Fruit fly (Drosophila melanogaster) whole organism, embryonic: ENCODE data around the gene Or85a.

Experiments
- ATbp ChIP-seq: fragments of 200-800 bp; sonication (Bioruptor generic); optimal IDR thresholded peaks from 2 replicates; lab custom pipeline; 2017; ENCODE audit warnings: missing biosample characterization, mild to moderate bottlenecking, missing genetic modification characterization, missing genetic modification reagents
- Atf6 ChIP-seq: fragments of 200-800 bp; sonication (Bioruptor generic); IDR thresholded peaks from 2 replicates; pipeline ENCODE4 v1.3.6; 2022; ENCODE audit warnings: missing biosample characterization, missing genetic modification characterization
- CG11456 ChIP-seq: fragments of 200-800 bp; sonication (Bioruptor generic); IDR thresholded peaks from 3 replicates; pipeline ENCODE4 v1.3.6; 2022; ENCODE audit warnings: missing biosample characterization, missing genetic modification characterization
- CG14860 ChIP-seq: fragments of 200-800 bp; sonication (Bioruptor generic); IDR thresholded peaks from 3 replicates; pipeline ENCODE4 v1.3.6; 2022; ENCODE audit warnings: missing biosample characterization, missing genetic modification characterization; ENCODE audit not compliant: partially characterized antibody
- CG1647 ChIP-seq: fragments of 200-800 bp; sonication (Bioruptor generic); optimal IDR thresholded peaks from 3 replicates; lab custom pipeline; 2016; ENCODE audit warnings: missing biosample characterization, missing genetic modification characterization
- CG16779 ChIP-seq: fragments of 200-800 bp; sonication (Bioruptor generic); IDR thresholded peaks from 2 replicates; pipeline ENCODE4 v1.3.6; 2022; ENCODE audit warnings: missing biosample characterization, missing genetic modification characterization
- CG17186 ChIP-seq: fragments of 200-800 bp; sonication (Bioruptor generic); optimal IDR thresholded peaks from 3 replicates; lab custom pipeline; 2017; ENCODE audit warnings: missing biosample characterization, missing genetic modification reagents, missing genetic modification characterization
- CG2199 ChIP-seq: fragments of 200-800 bp; sonication (Bioruptor generic); IDR thresholded peaks from 3 replicates; pipeline ENCODE4 v1.3.6; 2022; ENCODE audit warnings: missing biosample characterization, missing genetic modification characterization
- CG30403 ChIP-seq: fragments of 200-800 bp; sonication (Bioruptor generic); optimal IDR thresholded peaks from 3 replicates; lab custom pipeline; 2016; ENCODE audit warnings: missing biosample characterization, missing genetic modification characterization
- CG4360 ChIP-seq: fragments of 200-800 bp; sonication (Bioruptor generic); IDR thresholded peaks from 2 replicates; pipeline ENCODE4 v1.3.6; 2022; ENCODE audit warnings: missing biosample characterization, missing genetic modification characterization
- CG4404 ChIP-seq: fragments of 200-800 bp; sonication (Bioruptor generic); IDR thresholded peaks from 2 replicates; pipeline ENCODE4 v1.3.6; 2022; ENCODE audit warnings: missing biosample characterization, missing genetic modification characterization
- CG5245 ChIP-seq: fragments of 200-800 bp; sonication (Bioruptor generic); optimal IDR thresholded peaks from 3 replicates; lab custom pipeline; 2016; ENCODE audit warnings: missing biosample characterization, missing genetic modification characterization
- CG6175 ChIP-seq: fragments of 200-800 bp; sonication (Bioruptor generic); IDR thresholded peaks from 3 replicates; pipeline ENCODE4 v1.3.6; 2022; ENCODE audit warnings: missing biosample characterization, missing genetic modification characterization
- CG6254 ChIP-seq: fragments of 200-800 bp; sonication (Bioruptor generic); optimal IDR thresholded peaks from 3 replicates; lab custom pipeline; 2017; ENCODE audit warnings: mild to moderate bottlenecking, missing biosample characterization, missing genetic modification reagents, missing genetic modification characterization
- CG6765 ChIP-seq: fragments of 200-800 bp; sonication (Bioruptor generic); optimal IDR thresholded peaks from 3 replicates; lab custom pipeline; 2017; ENCODE audit warnings: missing biosample characterization, mild to moderate bottlenecking, missing genetic modification characterization
- CG7839 ChIP-seq: fragments of 200-800 bp; sonication (Bioruptor generic); optimal IDR thresholded peaks from 3 replicates; lab custom pipeline; 2018; ENCODE audit warnings: missing biosample characterization, mild to moderate bottlenecking, missing genetic modification characterization, moderate library complexity
- Chrac-16 ChIP-seq: fragments of 200-800 bp; sonication (Bioruptor generic); optimal IDR thresholded peaks from 3 replicates; lab custom pipeline; 2016; ENCODE audit warnings: missing biosample characterization, missing genetic modification characterization
- Dip2 ChIP-seq: fragments of 200-800 bp; sonication (Bioruptor generic); IDR thresholded peaks from 2 replicates; pipeline ENCODE4 v1.3.6; 2022; ENCODE audit warnings: missing biosample characterization, missing genetic modification characterization
- Dll ChIP-seq: fragments of 200-800 bp; sonication (Bioruptor generic); IDR thresholded peaks from 4 replicates; pipeline ENCODE4 v1.3.6; 2022; ENCODE audit warnings: missing biosample characterization, missing genetic modification characterization; ENCODE audit not compliant: partially characterized antibody
- Doc3 ChIP-seq: fragments of 200-800 bp; sonication (Bioruptor generic); IDR thresholded peaks from 3 replicates; pipeline ENCODE4 v1.3.6; 2022; ENCODE audit warnings: missing biosample characterization, missing genetic modification characterization; ENCODE audit not compliant: partially characterized antibody
- Drgx ChIP-seq: fragments of 200-800 bp; sonication (Bioruptor generic); IDR thresholded peaks from 2 replicates; pipeline ENCODE4 v1.3.6; 2022; ENCODE audit warnings: missing biosample characterization, missing genetic modification characterization
- Ets97D ChIP-seq: fragments of 200-800 bp; sonication (Bioruptor generic); optimal IDR thresholded peaks from 3 replicates; lab custom pipeline; 2016; ENCODE audit warnings: missing biosample characterization, missing genetic modification characterization
- Pdp1 ChIP-seq, 2 experiments: fragments of 200-800 bp; sonication (Bioruptor generic); optimal IDR thresholded peaks; 3 replicates each; lab custom pipeline; 2016; ENCODE audit warnings: missing biosample characterization in 2 of 2, missing genetic modification characterization in 2 of 2, mild to moderate bottlenecking in 1 of 2, moderate library complexity in 1 of 2
- Poxn ChIP-seq: fragments of 200-800 bp; sonication (Bioruptor generic); IDR thresholded peaks from 2 replicates; pipeline ENCODE4 v1.3.6; 2022; ENCODE audit warnings: missing biosample characterization, missing genetic modification characterization
- Ravus ChIP-seq: fragments of 200-800 bp; sonication (Bioruptor generic); IDR thresholded peaks from 2 replicates; pipeline ENCODE4 v1.3.6; 2022; ENCODE audit warnings: missing biosample characterization, missing genetic modification characterization
- Usf ChIP-seq: fragments of 200-800 bp; sonication (Bioruptor generic); optimal IDR thresholded peaks from 2 replicates; lab custom pipeline; 2017; ENCODE audit warnings: missing genotype, missing biosample characterization, missing genetic modification characterization
- abd-A ChIP-seq: fragments of 200-800 bp; sonication (Bioruptor generic); optimal IDR thresholded peaks from 3 replicates; lab custom pipeline; 2019; ENCODE audit warnings: missing biosample characterization, mild to moderate bottlenecking, missing genetic modification characterization, moderate library complexity
- chinmo ChIP-seq: fragments of 200-800 bp; sonication (Bioruptor generic); IDR thresholded peaks from 4 replicates; pipeline ENCODE4 v1.3.6; 2022; ENCODE audit warnings: missing biosample characterization, missing genetic modification characterization; ENCODE audit not compliant: partially characterized antibody
- crol ChIP-seq: fragments of 200-800 bp; sonication (Bioruptor generic); IDR thresholded peaks from 2 replicates; pipeline ENCODE4 v1.3.6; 2022; ENCODE audit warnings: missing biosample characterization, missing genetic modification characterization
- dati ChIP-seq: fragments of 200-800 bp; sonication (Bioruptor generic); IDR thresholded peaks from 2 replicates; pipeline ENCODE4 v1.3.6; 2022; ENCODE audit warnings: missing biosample characterization, missing genetic modification characterization
- ems ChIP-seq: fragments of 200-800 bp; sonication (Bioruptor generic); optimal IDR thresholded peaks from 3 replicates; lab custom pipeline; 2016; ENCODE audit warnings: missing biosample characterization, missing genetic modification characterization
- esg ChIP-seq: fragments of 200-800 bp; sonication (Bioruptor generic); conservative IDR thresholded peaks from 2 replicates; pipeline ENCODE4 v1.3.6; 2022; ENCODE audit warnings: missing biosample characterization, missing genetic modification characterization
- fd96Cb ChIP-seq: fragments of 200-800 bp; sonication (Bioruptor generic); optimal IDR thresholded peaks from 2 replicates; lab custom pipeline; 2018; ENCODE audit warnings: missing biosample characterization, mild to moderate bottlenecking, missing genetic modification characterization, moderate library complexity
- gce ChIP-seq: fragments of 200-800 bp; sonication (Bioruptor generic); IDR thresholded peaks from 3 replicates; pipeline ENCODE4 v1.3.6; 2022; ENCODE audit warnings: missing biosample characterization, missing genetic modification characterization
- grn ChIP-seq: fragments of 200-800 bp; sonication (Bioruptor generic); optimal IDR thresholded peaks from 3 replicates; lab custom pipeline; 2017; ENCODE audit warnings: missing biosample characterization, missing genetic modification characterization
- gt ChIP-seq: fragments of 200-800 bp; sonication (Bioruptor generic); IDR thresholded peaks from 2 replicates; pipeline ENCODE4 v1.3.6; 2022; ENCODE audit warnings: missing biosample characterization, missing genetic modification characterization
- hbn ChIP-seq: fragments of 200-800 bp; sonication (Bioruptor generic); IDR thresholded peaks from 2 replicates; pipeline ENCODE4 v1.3.6; 2022; ENCODE audit warnings: missing biosample characterization, missing genetic modification characterization; ENCODE audit not compliant: partially characterized antibody
- knrl ChIP-seq: fragments of 200-800 bp; sonication (Bioruptor generic); IDR thresholded peaks from 3 replicates; pipeline ENCODE4 v1.3.6; 2022; ENCODE audit warnings: missing biosample characterization, missing genetic modification characterization; ENCODE audit not compliant: partially characterized antibody
- lab ChIP-seq: fragments of 200-800 bp; sonication (Bioruptor generic); optimal IDR thresholded peaks from 3 replicates; lab custom pipeline; 2017; ENCODE audit warnings: missing biosample characterization, missing genetic modification characterization, mild to moderate bottlenecking, moderate library complexity, missing genetic modification reagents
- lbe ChIP-seq: fragments of 200-800 bp; sonication (Bioruptor generic); optimal IDR thresholded peaks from 2 replicates; lab custom pipeline; 2016; ENCODE audit warnings: missing biosample characterization, mild to moderate bottlenecking, missing genetic modification characterization
- maf-S ChIP-seq: fragments of 200-800 bp; sonication (Bioruptor generic); optimal IDR thresholded peaks from 2 replicates; lab custom pipeline; 2016; ENCODE audit warnings: missing biosample characterization, missing genetic modification characterization
- mirr ChIP-seq: fragments of 200-800 bp; sonication (Bioruptor generic); optimal IDR thresholded peaks from 3 replicates; lab custom pipeline; 2018; ENCODE audit warnings: missing biosample characterization, mild to moderate bottlenecking, missing genetic modification characterization
- pho ChIP-seq: fragments of 200-800 bp; sonication (Bioruptor generic); optimal IDR thresholded peaks from 2 replicates; lab custom pipeline; 2016; ENCODE audit warnings: missing biosample characterization, missing genetic modification characterization
- phol ChIP-seq: fragments of 200-800 bp; sonication (Bioruptor generic); optimal IDR thresholded peaks from 3 replicates; lab custom pipeline; 2018; ENCODE audit warnings: missing biosample characterization, mild to moderate bottlenecking, missing genetic modification characterization, moderate library complexity
- pzg ChIP-seq: fragments of 200-800 bp; sonication (Bioruptor generic); optimal IDR thresholded peaks from 3 replicates; lab custom pipeline; 2018; ENCODE audit warnings: missing biosample characterization, mild to moderate bottlenecking, missing genetic modification characterization, moderate library complexity
- run ChIP-seq: fragments of 200-800 bp; sonication (Bioruptor generic); optimal IDR thresholded peaks from 3 replicates; lab custom pipeline; 2018; ENCODE audit warnings: missing biosample characterization, mild to moderate bottlenecking, missing genetic modification characterization
- salm ChIP-seq: fragments of 200-800 bp; sonication (Bioruptor generic); optimal IDR thresholded peaks from 2 replicates; lab custom pipeline; 2018; ENCODE audit warnings: missing biosample characterization, mild to moderate bottlenecking, missing genetic modification characterization
- sc ChIP-seq, 3 experiments: fragments of >200 bp in 2 of 3; fragments of 200-800 bp in 1 of 3; sonication (Bioruptor generic) in 1 of 3; optimal IDR thresholded peaks; 2 replicates in 2 of 3; 3 replicates in 1 of 3; lab custom pipeline; 2017; ENCODE audit warnings: mild to moderate bottlenecking in 1 of 3, missing biosample characterization in 1 of 3, missing genetic modification characterization in 1 of 3, missing genetic modification reagents in 1 of 3
- unpg ChIP-seq: fragments of 200-800 bp; sonication (Bioruptor generic); optimal IDR thresholded peaks from 3 replicates; lab custom pipeline; 2018; ENCODE audit warnings: missing biosample characterization, mild to moderate bottlenecking, missing genetic modification characterization, moderate library complexity

Or85a gene

dm6 chr3R:8306188-8306926, 15.2 kb upstream of the Or85a start (continued):
- TF ChIP-seq Poxn (GFP tag; lab: Robert Waterston, UW) (no peak), Atf6 (GFP tag; lab: Robert Waterston, UW) (0 out of 2 replicates have a peak, but pooled peaks have one; percentile 17), ATbp (peak; percentile 51), pzg (no peak), grn (GFP tag; lab: Kevin White, UChicago) (no peak), CG4404 (GFP tag; lab: Robert Waterston, UW) (no peak), Doc3 (GFP tag; lab: Robert Waterston, UW) (no peak), CG17186 (GFP tag; lab: Kevin White, UChicago) (no peak), maf-S (GFP tag; lab: Kevin White, UChicago) (no peak), CG6175 (no peak), CG4360 (GFP tag; lab: Robert Waterston, UW) (no peak), unpg (GFP tag; lab: Kevin White, UChicago) (no peak), lab (GFP tag; lab: Kevin White, UChicago) (no peak), CG1647 (no peak), CG5245 (GFP tag; lab: Kevin White, UChicago) (no peak), esg (GFP tag; lab: Robert Waterston, UW) (no peak), Drgx (GFP tag; lab: Robert Waterston, UW) (no peak), pho (GFP tag; lab: Kevin White, UChicago) (no peak), abd-A (no peak), gce (no peak), Usf (GFP tag; lab: Kevin White, UChicago) (no peak), CG11456 (GFP tag; lab: Robert Waterston, UW) (no peak), run (no peak), crol (GFP tag; lab: Robert Waterston, UW) (peak; percentile 91), CG30403 (GFP tag; lab: Kevin White, UChicago) (no peak), fd96Cb (no peak), CG7839 (tag; lab: Kevin White, UChicago) (no peak), ems (GFP tag; lab: Kevin White, UChicago) (no peak), dati (GFP tag; lab: Robert Waterston, UW) (no peak), Pdp1 (GFP tag; optimal IDR thresholded peaks at IDR 0.05; lab: Kevin White, UChicago) (no peak), Dip2 (GFP tag; lab: Robert Waterston, UW) (no peak), hbn (GFP tag; lab: Robert Waterston, UW) (no peak), CG14860 (GFP tag; lab: Robert Waterston, UW) (peak; percentile 16; the same call in 1 of the 3 replicates), CG6254 (GFP tag; lab: Kevin White, UChicago) (no peak), mirr (no peak), Ravus (GFP tag; lab: Robert Waterston, UW) (no peak), sc (optimal IDR thresholded peaks at IDR 0.05; lab: Kevin White, UChicago) (no peak), sc (GFP tag; optimal IDR thresholded peaks at IDR 0.05; lab: Kevin White, UChicago) (no peak), Dll (GFP tag; lab: Robert Waterston, UW) (peak; percentile 25; the same call in 1 of the 4 replicates), knrl (peak; percentile 34; the same call in 1 of the 3 replicates), Chrac-16 (GFP tag; lab: Kevin White, UChicago) (no peak), CG2199 (GFP tag; lab: Robert Waterston, UW) (peak; percentile 45; the same call in 1 of the 3 replicates), salm (tag; lab: Kevin White, UChicago) (no peak), Ets97D (no peak), phol (no peak), chinmo (GFP tag; lab: Robert Waterston, UW) (no peak), CG16779 (GFP tag; lab: Robert Waterston, UW) (no peak), gt (GFP tag; lab: Robert Waterston, UW) (no peak), CG6765 (GFP tag; lab: Kevin White, UChicago) (no peak), lbe (GFP tag; lab: Kevin White, UChicago) (peak; percentile 57)
